Worm (Caenorhabditis elegans): ENCODE measurements around the gene F14D7.12.
"Not testable (repeated sequence)": the region's sequence is repeated elsewhere in the genome, so short reads cannot be mapped to it uniquely, and the experiment has no call there.

F14D7.12 gene

DNA sequence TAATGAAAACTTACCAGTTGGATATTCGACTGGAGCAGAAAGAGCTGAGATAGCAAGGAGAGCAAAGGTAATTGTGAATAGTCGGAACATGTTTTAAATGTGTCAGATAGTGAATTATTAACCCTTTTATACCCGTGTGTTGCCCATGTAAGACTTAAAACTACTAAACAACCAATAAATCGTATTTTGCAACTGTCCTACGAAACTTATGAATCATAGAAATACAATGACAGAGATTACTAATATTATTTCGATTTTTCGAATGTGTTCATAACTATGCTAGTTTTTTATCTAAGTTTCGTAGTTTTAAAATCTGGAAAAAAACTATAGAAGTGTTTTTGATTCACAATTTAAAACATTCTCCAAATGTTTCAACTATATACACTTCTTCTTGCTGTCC lies 7.0 kb downstream of the F14D7.12 start, which contains the start of gene spig-4:
TSS of gene spig-4 (minus strand) at position 101 of the 400 bp plus-strand sequence.
- not testable (repeated sequence) for TF ChIP-seq ztf-18 (tag; optimal IDR thresholded peaks at IDR 0.05); F23B12.7 (tag; optimal IDR thresholded peaks at IDR 0.05; ENCODE audit: insufficient read depth); rcor-1 (GFP tag; IDR thresholded peaks at IDR 0.05)

DNA sequence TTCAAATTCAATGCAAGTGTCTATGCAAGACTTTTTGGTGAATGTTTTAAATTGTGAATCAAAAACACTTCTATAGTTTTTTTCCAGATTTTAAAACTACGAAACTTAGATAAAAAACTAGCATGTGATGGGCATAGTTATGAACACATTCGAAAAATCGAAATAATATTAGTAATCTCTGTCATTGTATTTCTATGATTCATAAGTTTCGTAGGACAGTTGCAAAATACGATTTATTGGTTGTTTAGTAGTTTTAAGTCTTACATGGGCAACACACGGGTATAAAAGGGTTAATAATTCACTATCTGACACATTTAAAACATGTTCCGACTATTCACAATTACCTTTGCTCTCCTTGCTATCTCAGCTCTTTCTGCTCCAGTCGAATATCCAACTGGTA lies 8.3 kb downstream of the F14D7.12 start, which contains the start of gene spig-5:
TSS of gene spig-5 (plus strand) at position 301 of the 400 bp plus-strand sequence.
- TF ChIP-seq F57C9.4 (tag; optimal IDR thresholded peaks at IDR 0.05); mel-28 (tag; optimal IDR thresholded peaks at IDR 0.05; ENCODE audit: borderline replicate concordance); dox-1 (GFP tag; IDR thresholded peaks at IDR 0.05): not testable (repeated sequence)

DNA sequence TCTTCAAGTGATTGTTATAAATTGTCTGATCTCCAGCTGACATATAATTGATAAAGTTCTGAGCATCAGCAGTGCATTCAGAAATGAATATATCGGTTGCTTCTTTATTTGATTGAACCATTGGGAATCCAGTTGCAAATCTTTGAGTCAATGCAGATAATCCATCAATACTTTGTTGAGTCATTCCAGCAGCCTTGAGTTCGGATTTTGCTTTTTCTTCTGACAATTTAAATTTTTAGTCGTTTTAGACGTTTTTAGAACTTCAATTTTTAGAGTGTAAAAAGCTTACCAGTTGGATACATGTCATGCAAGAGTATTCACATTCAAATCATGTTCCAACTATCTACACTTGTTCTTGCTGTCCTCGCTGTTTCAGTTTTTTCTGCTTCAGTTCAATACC lies 9.8 kb downstream of the F14D7.12 start, which contains the start of gene F14D7.14:
TSS of gene F14D7.14 (plus strand) at position 301 of the 400 bp plus-strand sequence.
- not testable (repeated sequence) for TF ChIP-seq sptf-2 (GFP tag; optimal IDR thresholded peaks at IDR 0.05); B0035.1 (tag; optimal IDR thresholded peaks at IDR 0.05); lsy-27 (tag; optimal IDR thresholded peaks at IDR 0.05; ENCODE audit: borderline replicate concordance, insufficient read depth)

DNA sequence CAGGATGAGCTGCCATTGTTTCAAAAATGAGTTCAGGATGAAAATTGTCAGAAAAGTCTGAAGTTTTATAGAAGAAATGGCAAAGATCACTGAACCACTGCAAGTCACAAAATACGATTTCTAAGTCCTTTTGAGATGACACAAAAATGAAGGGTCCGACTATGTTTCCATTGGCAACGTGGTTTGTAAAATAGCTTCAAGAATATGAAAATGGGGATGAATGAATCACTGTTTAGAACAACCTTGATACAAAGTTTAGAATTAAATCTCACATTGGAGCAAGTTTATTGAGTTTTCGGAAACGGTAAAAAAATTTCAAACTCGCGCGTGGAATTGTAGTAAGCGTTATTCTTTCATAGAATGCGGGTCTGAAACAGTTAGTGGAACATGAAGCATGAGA lies 11.3 kb downstream of the F14D7.12 start, which contains the start of gene ddn-3:
TSS of gene ddn-3 (minus strand) at position 101 of the 400 bp plus-strand sequence.
- TF ChIP-seq efl-1 (GFP tag; optimal IDR thresholded peaks at IDR 0.05) = no peak
- no peak for TF ChIP-seq nhr-90 (tag; optimal IDR thresholded peaks at IDR 0.05)
- TF ChIP-seq ekl-4 (GFP tag; IDR thresholded peaks at IDR 0.05) = no peak
- no peak for TF ChIP-seq snpc-4 (GFP tag; optimal IDR thresholded peaks at IDR 0.05)
- no peak for TF ChIP-seq snpc-4 (tag; optimal IDR thresholded peaks at IDR 0.05)
- TF ChIP-seq tlf-1 (GFP tag; optimal IDR thresholded peaks at IDR 0.05) = no peak
- TF ChIP-seq let-526 (GFP tag; IDR thresholded peaks at IDR 0.05) = no peak
- TF ChIP-seq ztf-3 (GFP tag; optimal IDR thresholded peaks at IDR 0.05) = no peak
- no peak for TF ChIP-seq lag-1 (GFP tag; IDR thresholded peaks at IDR 0.05)
- no peak for TF ChIP-seq Y53G8AR.9 (GFP tag; conservative IDR thresholded peaks at IDR 0.05)
- TF ChIP-seq F49E8.2 (tag; optimal IDR thresholded peaks at IDR 0.05; ENCODE audit: insufficient read depth) = no peak
- TF ChIP-seq hsf-1 (GFP tag; IDR thresholded peaks at IDR 0.05) = no peak
- TF ChIP-seq Y56A3A.18 (GFP tag; IDR thresholded peaks at IDR 0.05) = no peak
- TF ChIP-seq F52B5.7 (tag; optimal IDR thresholded peaks at IDR 0.05) = no peak
- TF ChIP-seq nhr-179 (tag; optimal IDR thresholded peaks at IDR 0.05) = no peak
- TF ChIP-seq aptf-3 (GFP tag; IDR thresholded peaks at IDR 0.05) = no peak
- TF ChIP-seq ztf-26 (tag; optimal IDR thresholded peaks at IDR 0.05) = no peak

DNA sequence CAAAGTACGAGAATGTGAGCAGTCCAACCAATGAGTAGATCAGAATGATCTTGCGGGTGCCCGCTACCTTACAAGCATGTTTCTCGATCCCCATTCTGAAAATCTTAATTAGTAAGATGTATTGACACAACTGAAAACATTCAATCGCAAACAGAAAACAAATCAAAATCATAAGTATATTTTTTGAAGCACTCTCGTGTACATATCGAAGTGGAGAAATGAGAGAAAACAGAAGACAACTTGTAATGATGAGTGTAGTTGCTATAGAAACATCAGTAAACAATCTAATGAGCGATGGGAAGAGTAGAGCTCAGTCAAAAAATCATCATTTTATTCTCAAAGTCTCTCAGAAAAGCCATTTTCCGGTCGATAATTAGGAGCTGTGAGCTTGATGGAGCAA lies 12.9 kb downstream of the F14D7.12 start, which contains the start of gene F14D7.8:
TSS of gene F14D7.8 (minus strand) at position 101 of the 400 bp plus-strand sequence.
- TF ChIP-seq ztf-28 (GFP tag; IDR thresholded peaks at IDR 0.05) (no peak), D2030.7 (GFP tag; IDR thresholded peaks at IDR 0.05) (no peak), bed-1 (GFP tag; IDR thresholded peaks at IDR 0.05) (no peak), zim-3 (tag; optimal IDR thresholded peaks at IDR 0.05) (no peak), ztf-22 (GFP tag; optimal IDR thresholded peaks at IDR 0.05) (no peak), egl-18 (GFP tag; IDR thresholded peaks at IDR 0.05) (no peak), hrde-1 (tag; optimal IDR thresholded peaks at IDR 0.05; ENCODE audit: borderline replicate concordance) (no peak), K12H6.12 (tag; optimal IDR thresholded peaks at IDR 0.05) (no peak), dox-1 (GFP tag; IDR thresholded peaks at IDR 0.05) (no peak), tlf-1 (GFP tag; optimal IDR thresholded peaks at IDR 0.05) (no peak), F22D6.2 (tag; optimal IDR thresholded peaks at IDR 0.05) (no peak), bed-2 (GFP tag; IDR thresholded peaks at IDR 0.05) (no peak), F39B2.1 (GFP tag; IDR thresholded peaks at IDR 0.05) (no peak), somi-1 (GFP tag; optimal IDR thresholded peaks at IDR 0.05) (no peak), snpc-4 (GFP tag; optimal IDR thresholded peaks at IDR 0.05) (no peak), snpc-4 (tag; optimal IDR thresholded peaks at IDR 0.05) (no peak)

All from whole organism, young adult.